Worm (Caenorhabditis elegans) whole organism, L2 larva: ENCODE results near the gene R07E4.5.

Experiments
- aly-2 ChIP-seq: fragments of 150-350 bp; optimal IDR thresholded peaks from 2 replicates; lab custom pipeline; 2014; ENCODE audit warnings: missing biosample characterization, missing genetic modification characterization
- ama-1 ChIP-seq: fragments of 150-350 bp; optimal IDR thresholded peaks from 2 replicates; lab custom pipeline; 2018; ENCODE audit warnings: inconsistent platforms
- blmp-1 ChIP-seq: sonication (generic microtip); optimal IDR thresholded peaks from 2 replicates; lab custom pipeline; 2017; ENCODE audit warnings: missing genetic modification characterization, mild to moderate bottlenecking, missing compliant biosample characterization, antibody characterized with exemption, moderate library complexity; ENCODE audit not compliant: insufficient read depth
- ceh-16 ChIP-seq: fragments of 150-350 bp; optimal IDR thresholded peaks from 2 replicates; lab custom pipeline; 2014; ENCODE audit warnings: missing biosample characterization, missing genetic modification characterization
- elt-3 ChIP-seq: sonication (generic microtip); optimal IDR thresholded peaks from 2 replicates; lab custom pipeline; 2017; ENCODE audit warnings: missing biosample characterization, missing genetic modification characterization
- fos-1 ChIP-seq: fragments of 150-350 bp; optimal IDR thresholded peaks from 2 replicates; lab custom pipeline; 2014; ENCODE audit warnings: missing biosample characterization, missing genetic modification characterization
- lsy-2 ChIP-seq, 2 experiments: fragments of 150-350 bp in 1 of 2; sonication (generic microtip) in 1 of 2; optimal IDR thresholded peaks; 2 replicates each; lab custom pipeline; 2014 to 2017; ENCODE audit warnings: missing biosample characterization in 2 of 2, missing genetic modification characterization in 2 of 2
- mbf-1 ChIP-seq: sonication (generic microtip); optimal IDR thresholded peaks from 2 replicates; lab custom pipeline; 2017; ENCODE audit warnings: missing biosample characterization, missing genetic modification characterization
- nhr-11 ChIP-seq: fragments of 150-350 bp; optimal IDR thresholded peaks from 2 replicates; lab custom pipeline; 2014; ENCODE audit warnings: missing biosample characterization, missing genetic modification characterization
- nhr-237 ChIP-seq: fragments of 150-350 bp; optimal IDR thresholded peaks from 2 replicates; lab custom pipeline; 2014; ENCODE audit warnings: missing biosample characterization, missing genetic modification characterization
- nhr-25 ChIP-seq: fragments of 150-350 bp; sonication (generic microtip); optimal IDR thresholded peaks from 3 replicates; lab custom pipeline; 2014; ENCODE audit warnings: missing biosample characterization, missing genetic modification characterization
- nhr-77 ChIP-seq: fragments of 150-350 bp; optimal IDR thresholded peaks from 2 replicates; lab custom pipeline; 2014; ENCODE audit warnings: missing biosample characterization, missing genetic modification characterization

DNA sequence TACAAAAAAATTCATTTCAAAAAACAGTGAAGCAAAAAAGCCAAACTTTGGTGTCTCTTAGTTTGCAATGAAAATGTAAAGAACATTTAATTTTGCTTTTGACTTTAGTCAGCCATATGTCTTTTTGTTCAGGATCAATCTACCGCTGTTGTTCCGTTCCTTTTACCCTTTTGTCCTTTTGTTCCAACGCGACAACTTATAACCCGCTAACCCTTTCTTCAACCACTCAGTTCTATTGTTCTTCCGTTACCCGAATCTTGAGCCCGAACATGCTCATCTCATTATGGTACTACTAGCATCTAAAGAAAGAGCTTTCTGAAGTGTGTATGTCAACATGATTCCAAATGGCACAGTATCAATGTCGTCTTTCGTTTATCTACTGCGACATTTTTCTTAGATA is 41.0 kb upstream of the R07E4.5 start:
- no peak for TF ChIP-seq lsy-2 (tag; optimal IDR thresholded peaks at IDR 0.05; lab: Kevin White, UChicago)
- TF ChIP-seq blmp-1 (tag; lab: Kevin White, UChicago) = no peak
- no peak for TF ChIP-seq ceh-16 (tag; lab: Kevin White, UChicago)
- no peak for TF ChIP-seq nhr-237 (tag; lab: Kevin White, UChicago)
- no peak for TF ChIP-seq ama-1 (lab: Kevin White, UChicago)
- no peak for TF ChIP-seq aly-2 (tag; lab: Kevin White, UChicago)
- no peak for TF ChIP-seq nhr-25
- no peak for TF ChIP-seq nhr-77 (tag; lab: Kevin White, UChicago)
- no peak for TF ChIP-seq mbf-1 (tag; lab: Kevin White, UChicago)
- TF ChIP-seq nhr-11 (tag; lab: Kevin White, UChicago) = no peak
- TF ChIP-seq fos-1 (tag; lab: Kevin White, UChicago) = no peak
- no peak for TF ChIP-seq elt-3 (tag; lab: Kevin White, UChicago)
